Fruit fly (Drosophila melanogaster) whole organism, embryonic: ENCODE measurements around the gene pall.

Source experiments
- Bteb2 ChIP-seq: fragments of 200-800 bp; sonication (Bioruptor generic); optimal IDR thresholded peaks from 2 replicates; lab custom pipeline; 2016; ENCODE audit warnings: missing biosample characterization, missing genetic modification characterization
- CG10366 ChIP-seq: fragments of 200-800 bp; sonication (Bioruptor generic); IDR thresholded peaks from 2 replicates; pipeline ENCODE4 v1.3.6; 2022; ENCODE audit warnings: missing biosample characterization, missing genetic modification characterization
- CG11247 ChIP-seq: fragments of 200-800 bp; sonication (Bioruptor generic); IDR thresholded peaks from 2 replicates; pipeline ENCODE4 v1.3.6; 2022; ENCODE audit warnings: missing biosample characterization, missing genetic modification characterization
- CG11560 ChIP-seq: fragments of 200-800 bp; sonication (Bioruptor generic); IDR thresholded peaks from 3 replicates; pipeline ENCODE4 v1.3.6; 2022; ENCODE audit warnings: missing biosample characterization, missing genetic modification characterization
- CG13123 ChIP-seq: fragments of 200-800 bp; sonication (Bioruptor generic); optimal IDR thresholded peaks from 2 replicates; lab custom pipeline; 2016; ENCODE audit warnings: missing biosample characterization, missing genetic modification characterization
- CG13624 ChIP-seq: fragments of 200-800 bp; sonication (Bioruptor generic); optimal IDR thresholded peaks from 2 replicates; lab custom pipeline; 2016; ENCODE audit warnings: missing biosample characterization, missing genetic modification characterization
- CG14667 ChIP-seq: fragments of 200-800 bp; sonication (Bioruptor generic); IDR thresholded peaks from 2 replicates; pipeline ENCODE4 v1.3.6; 2022; ENCODE audit warnings: missing biosample characterization, missing genetic modification characterization
- CG14710 ChIP-seq: fragments of 200-800 bp; sonication (Bioruptor generic); optimal IDR thresholded peaks from 3 replicates; lab custom pipeline; 2019; ENCODE audit warnings: missing biosample characterization, mild to moderate bottlenecking, missing genetic modification characterization, moderate library complexity
- CG16779 ChIP-seq: fragments of 200-800 bp; sonication (Bioruptor generic); IDR thresholded peaks from 2 replicates; pipeline ENCODE4 v1.3.6; 2022; ENCODE audit warnings: missing biosample characterization, missing genetic modification characterization
- CG16815 ChIP-seq: fragments of 200-800 bp; sonication (Bioruptor generic); optimal IDR thresholded peaks from 3 replicates; lab custom pipeline; 2017; ENCODE audit warnings: missing biosample characterization, mild to moderate bottlenecking, missing genetic modification characterization
- CG16863 ChIP-seq: fragments of 200-800 bp; sonication (Bioruptor generic); optimal IDR thresholded peaks from 3 replicates; lab custom pipeline; 2016; ENCODE audit warnings: missing biosample characterization, missing genetic modification characterization
- CG2199 ChIP-seq: fragments of 200-800 bp; sonication (Bioruptor generic); IDR thresholded peaks from 3 replicates; pipeline ENCODE4 v1.3.6; 2022; ENCODE audit warnings: missing biosample characterization, missing genetic modification characterization
- CG2889 ChIP-seq: fragments of 200-800 bp; sonication (Bioruptor generic); IDR thresholded peaks from 3 replicates; pipeline ENCODE4 v1.3.6; 2022; ENCODE audit warnings: missing biosample characterization, missing genetic modification characterization
- CG30020 ChIP-seq: fragments of 200-800 bp; optimal IDR thresholded peaks from 2 replicates; lab custom pipeline; 2019; ENCODE audit warnings: missing biosample characterization, mild to moderate bottlenecking, missing genetic modification characterization, moderate library complexity
- CG30403 ChIP-seq: fragments of 200-800 bp; sonication (Bioruptor generic); optimal IDR thresholded peaks from 3 replicates; lab custom pipeline; 2016; ENCODE audit warnings: missing biosample characterization, missing genetic modification characterization
- CG30431 ChIP-seq: fragments of 200-800 bp; sonication (Bioruptor generic); optimal IDR thresholded peaks from 2 replicates; lab custom pipeline; 2017; ENCODE audit warnings: missing biosample characterization, missing genetic modification characterization
- CG31224 ChIP-seq: fragments of 200-800 bp; sonication (Bioruptor generic); IDR thresholded peaks from 2 replicates; pipeline ENCODE4 v1.3.6; 2022; ENCODE audit warnings: missing biosample characterization, missing genetic modification characterization
- CG31441 ChIP-seq: fragments of 200-800 bp; sonication (Bioruptor generic); IDR thresholded peaks from 2 replicates; pipeline ENCODE4 v1.3.6; 2022; ENCODE audit warnings: missing biosample characterization, missing genetic modification characterization
- CG32767 ChIP-seq: fragments of 200-800 bp; sonication (Bioruptor generic); IDR thresholded peaks from 2 replicates; pipeline ENCODE4 v1.3.6; 2022; ENCODE audit warnings: missing biosample characterization, missing genetic modification characterization
- CG3995 ChIP-seq: fragments of 200-800 bp; sonication (Bioruptor generic); optimal IDR thresholded peaks from 3 replicates; lab custom pipeline; 2016; ENCODE audit warnings: missing biosample characterization, missing genetic modification characterization
- CG4360 ChIP-seq: fragments of 200-800 bp; sonication (Bioruptor generic); IDR thresholded peaks from 2 replicates; pipeline ENCODE4 v1.3.6; 2022; ENCODE audit warnings: missing biosample characterization, missing genetic modification characterization
- CG4424 ChIP-seq: fragments of 200-800 bp; sonication (Bioruptor generic); optimal IDR thresholded peaks from 3 replicates; lab custom pipeline; 2016; ENCODE audit warnings: missing biosample characterization, missing genetic modification characterization
- CG6689 ChIP-seq: fragments of 200-800 bp; sonication (Bioruptor generic); IDR thresholded peaks from 2 replicates; pipeline ENCODE4 v1.3.6; 2022; ENCODE audit warnings: missing biosample characterization, missing genetic modification characterization
- CG8290 ChIP-seq, 3 experiments: fragments of 200-800 bp; sonication (Bioruptor generic); optimal IDR thresholded peaks; 2 replicates each; lab custom pipeline; 2016 to 2019; ENCODE audit warnings: missing biosample characterization in 3 of 3, missing genetic modification characterization in 3 of 3, mild to moderate bottlenecking in 2 of 3, moderate library complexity in 1 of 3
- CG9817 ChIP-seq: fragments of 200-800 bp; sonication (Bioruptor generic); optimal IDR thresholded peaks from 2 replicates; lab custom pipeline; 2018; ENCODE audit warnings: missing biosample characterization, mild to moderate bottlenecking, missing genetic modification characterization, moderate library complexity
- CTCF ChIP-seq: fragments of 200-800 bp; sonication (Bioruptor generic); optimal IDR thresholded peaks from 2 replicates; lab custom pipeline; 2017; ENCODE audit warnings: missing biosample characterization, mild to moderate bottlenecking, missing genetic modification characterization, moderate library complexity
- CoRest ChIP-seq: fragments of 200-800 bp; sonication (Bioruptor generic); optimal IDR thresholded peaks from 3 replicates; lab custom pipeline; 2018; ENCODE audit warnings: missing biosample characterization, mild to moderate bottlenecking, missing genetic modification characterization, moderate library complexity
- D19A ChIP-seq: fragments of 200-800 bp; optimal IDR thresholded peaks from 3 replicates; lab custom pipeline; 2019; ENCODE audit warnings: missing biosample characterization, mild to moderate bottlenecking, missing genetic modification characterization, moderate library complexity
- E2f2 ChIP-seq: fragments of 200-800 bp; sonication (Bioruptor generic); IDR thresholded peaks from 2 replicates; pipeline ENCODE4 v1.3.6; 2022; ENCODE audit warnings: missing biosample characterization, missing genetic modification characterization
- Hsf ChIP-seq: fragments of 200-800 bp; sonication (Bioruptor generic); optimal IDR thresholded peaks from 3 replicates; lab custom pipeline; 2016; ENCODE audit warnings: missing biosample characterization, missing genetic modification characterization
- Lhr ChIP-seq: fragments of 200-800 bp; sonication (Bioruptor generic); optimal IDR thresholded peaks from 3 replicates; lab custom pipeline; 2017; ENCODE audit warnings: mild to moderate bottlenecking, missing biosample characterization, missing genetic modification reagents, missing genetic modification characterization
- MBD-R2 ChIP-seq: fragments of 200-800 bp; sonication (Bioruptor generic); IDR thresholded peaks from 2 replicates; pipeline ENCODE4 v1.3.6; 2022; ENCODE audit warnings: missing biosample characterization, missing genetic modification characterization
- NC2β ChIP-seq: fragments of 200-800 bp; sonication (Bioruptor generic); optimal IDR thresholded peaks from 2 replicates; lab custom pipeline; 2016; ENCODE audit warnings: missing biosample characterization, missing genetic modification characterization
- Side ChIP-seq: fragments of 200-800 bp; sonication (Bioruptor generic); optimal IDR thresholded peaks from 2 replicates; lab custom pipeline; 2016; ENCODE audit warnings: missing biosample characterization, missing genetic modification characterization
- Xbp1 ChIP-seq: fragments of 200-800 bp; sonication (Bioruptor generic); optimal IDR thresholded peaks from 3 replicates; lab custom pipeline; 2016; ENCODE audit warnings: missing biosample characterization, mild to moderate bottlenecking, missing genetic modification characterization
- al ChIP-seq: fragments of 200-800 bp; sonication (Bioruptor generic); IDR thresholded peaks from 2 replicates; pipeline ENCODE4 v1.3.6; 2022; ENCODE audit warnings: missing biosample characterization, missing genetic modification characterization
- ap ChIP-seq: fragments of 200-800 bp; sonication (Bioruptor generic); IDR thresholded peaks from 2 replicates; pipeline ENCODE4 v1.3.6; 2022; ENCODE audit warnings: missing biosample characterization, missing genetic modification characterization
- bigmax ChIP-seq: fragments of 200-800 bp; sonication (Bioruptor generic); optimal IDR thresholded peaks from 2 replicates; lab custom pipeline; 2018; ENCODE audit warnings: missing biosample characterization, mild to moderate bottlenecking, missing genetic modification characterization
- chinmo ChIP-seq: fragments of 200-800 bp; sonication (Bioruptor generic); IDR thresholded peaks from 4 replicates; pipeline ENCODE4 v1.3.6; 2022; ENCODE audit warnings: missing biosample characterization, missing genetic modification characterization; ENCODE audit not compliant: partially characterized antibody
- dati ChIP-seq: fragments of 200-800 bp; sonication (Bioruptor generic); IDR thresholded peaks from 2 replicates; pipeline ENCODE4 v1.3.6; 2022; ENCODE audit warnings: missing biosample characterization, missing genetic modification characterization
- emc ChIP-seq: fragments of 200-800 bp; sonication (Bioruptor generic); optimal IDR thresholded peaks from 2 replicates; lab custom pipeline; 2016; ENCODE audit warnings: missing biosample characterization, missing genetic modification characterization
- fd102C ChIP-seq: fragments of 200-800 bp; sonication (Bioruptor generic); optimal IDR thresholded peaks from 2 replicates; lab custom pipeline; 2018; ENCODE audit warnings: missing biosample characterization, mild to moderate bottlenecking, missing genetic modification characterization, moderate library complexity
- gce ChIP-seq: fragments of 200-800 bp; sonication (Bioruptor generic); IDR thresholded peaks from 3 replicates; pipeline ENCODE4 v1.3.6; 2022; ENCODE audit warnings: missing biosample characterization, missing genetic modification characterization
- maf-S ChIP-seq: fragments of 200-800 bp; sonication (Bioruptor generic); optimal IDR thresholded peaks from 2 replicates; lab custom pipeline; 2016; ENCODE audit warnings: missing biosample characterization, missing genetic modification characterization
- schlank ChIP-seq: fragments of 200-800 bp; sonication (Bioruptor generic); optimal IDR thresholded peaks from 2 replicates; lab custom pipeline; 2018; ENCODE audit warnings: missing biosample characterization, mild to moderate bottlenecking, missing genetic modification characterization
- seq ChIP-seq: fragments of 200-800 bp; sonication (Bioruptor generic); IDR thresholded peaks from 2 replicates; pipeline ENCODE4 v1.3.6; 2022; ENCODE audit warnings: missing biosample characterization, missing genetic modification characterization
- so ChIP-seq: fragments of 200-800 bp; sonication (Bioruptor generic); IDR thresholded peaks from 3 replicates; pipeline ENCODE4 v1.3.6; 2022; ENCODE audit warnings: missing biosample characterization, missing genetic modification characterization
- tx ChIP-seq: fragments of 200-800 bp; sonication (Bioruptor generic); optimal IDR thresholded peaks from 2 replicates; lab custom pipeline; 2016; ENCODE audit warnings: missing biosample characterization, missing genetic modification characterization
- unc-4 ChIP-seq: fragments of 200-800 bp; sonication (Bioruptor generic); IDR thresholded peaks from 2 replicates; pipeline ENCODE4 v1.3.6; 2022; ENCODE audit warnings: missing biosample characterization, missing genetic modification characterization; ENCODE audit not compliant: partially characterized antibody
- zfh2 ChIP-seq: fragments of 200-800 bp; sonication (Bioruptor generic); optimal IDR thresholded peaks from 2 replicates; lab custom pipeline; 2016; ENCODE audit warnings: missing biosample characterization, missing genetic modification characterization

The pall gene

dm6 chr3L:9509037-9509830 lies 21.6 kb upstream of the pall start, which contains the start of gene CG3408 (continued):
- TF ChIP-seq MBD-R2 (GFP tag; lab: Robert Waterston, UW) (no peak; the same call in 1 of the 2 replicates), NC2β (peak; percentile 29), CoRest (tag; lab: Kevin White, UChicago) (no peak), so (GFP tag; lab: Robert Waterston, UW) (0 out of 3 replicates have a peak, but pooled peaks have one; percentile 11), al (GFP tag; lab: Robert Waterston, UW) (no peak), CG13123 (GFP tag; lab: Kevin White, UChicago) (no peak), CG16779 (no peak), Bteb2 (no peak), CG3995 (GFP tag; lab: Kevin White, UChicago) (peak; percentile 95), gce (no peak), zfh2 (GFP tag; lab: Kevin White, UChicago) (no peak), Xbp1 (GFP tag; lab: Kevin White, UChicago) (peak; percentile 0), chinmo (GFP tag; lab: Robert Waterston, UW) (peak; percentile 77; the same call in 1 of the 4 replicates), CG30403 (GFP tag; lab: Kevin White, UChicago) (no peak), E2f2 (GFP tag; lab: Robert Waterston, UW) (peak; percentile 73), CG6689 (GFP tag; lab: Robert Waterston, UW) (no peak), CTCF (GFP tag; lab: Kevin White, UChicago) (peak; percentile 42), CG11247 (GFP tag; lab: Robert Waterston, UW) (no peak), fd102C (GFP tag; lab: Kevin White, UChicago) (peak; percentile 36), dati (GFP tag; lab: Robert Waterston, UW) (no peak), Hsf (GFP tag; lab: Kevin White, UChicago) (no peak), CG2889 (GFP tag; lab: Robert Waterston, UW) (no peak), CG13624 (GFP tag; lab: Kevin White, UChicago) (no peak), D19A (tag; lab: Kevin White, UChicago) (no peak), CG16815 (no peak), CG4424 (GFP tag; lab: Kevin White, UChicago) (no peak), Side (no peak), CG30431 (GFP tag; lab: Kevin White, UChicago) (no peak), CG10366 (0 out of 2 replicates have a peak, but pooled peaks have one; percentile 3), CG14710 (tag; lab: Kevin White, UChicago) (peak; percentile 48), ap (GFP tag; lab: Robert Waterston, UW) (no peak), seq (peak; percentile 64; the same call in 1 of the 2 replicates), CG11560 (tag; lab: Robert Waterston, UW) (no peak), schlank (tag; lab: Kevin White, UChicago) (no peak), CG9817 (tag; lab: Kevin White, UChicago) (no peak), CG14667 (GFP tag; lab: Robert Waterston, UW) (no peak), CG2199 (GFP tag; lab: Robert Waterston, UW) (no peak), CG30020 (tag; lab: Kevin White, UChicago) (no peak), CG31441 (GFP tag; lab: Robert Waterston, UW) (peak; percentile 14; the same call in 1 of the 2 replicates), CG32767 (GFP tag; lab: Robert Waterston, UW) (no peak), maf-S (no peak), CG4360 (GFP tag; lab: Robert Waterston, UW) (peak; percentile 94), CG8290 (GFP tag; optimal IDR thresholded peaks at IDR 0.05; lab: Kevin White, UChicago) (peak; percentile 17), CG8290 (tag; optimal IDR thresholded peaks at IDR 0.05; lab: Kevin White, UChicago) (peak in 1 of 2 experiments; percentile 48), CG16863 (GFP tag; lab: Kevin White, UChicago) (no peak), unc-4 (GFP tag; lab: Robert Waterston, UW) (peak; percentile 52; the same call in 1 of the 2 replicates), emc (GFP tag; lab: Kevin White, UChicago) (no peak), Lhr (peak; percentile 82), CG31224 (GFP tag; lab: Robert Waterston, UW) (no peak), tx (GFP tag; lab: Kevin White, UChicago) (no peak), bigmax (GFP tag; lab: Kevin White, UChicago) (no peak)
